Worm (Caenorhabditis elegans) whole organism, early embryonic: ENCODE measurements around the gene rnh-1.2.

Source experiments
- B0310.2 ChIP-seq: sonication (generic microtip); optimal IDR thresholded peaks from 2 replicates; lab custom pipeline; 2016; ENCODE audit warnings: mild to moderate bottlenecking, missing genetic modification characterization, missing compliant biosample characterization
- F13C5.2 ChIP-seq: sonication (generic microtip); optimal IDR thresholded peaks from 2 replicates; lab custom pipeline; 2017; ENCODE audit warnings: mild to moderate bottlenecking, missing genetic modification characterization, inconsistent platforms, missing compliant biosample characterization
- aly-1 ChIP-seq: sonication (generic microtip); optimal IDR thresholded peaks from 2 replicates; lab custom pipeline; 2016; ENCODE audit warnings: missing genetic modification characterization, missing compliant biosample characterization
- ama-1 ChIP-seq: fragments of 150-350 bp; optimal IDR thresholded peaks from 2 replicates; lab custom pipeline; 2014
- ceh-13 ChIP-seq: fragments of 200-800 bp; sonication (Bioruptor generic); optimal IDR thresholded peaks from 2 replicates; lab custom pipeline; 2018; ENCODE audit warnings: mild to moderate bottlenecking, missing genetic modification characterization, missing compliant biosample characterization
- ceh-36 ChIP-seq: sonication (generic microtip); optimal IDR thresholded peaks from 2 replicates; lab custom pipeline; 2016; ENCODE audit warnings: missing genetic modification characterization, inconsistent platforms, missing compliant biosample characterization
- ets-7 ChIP-seq: sonication (generic microtip); optimal IDR thresholded peaks from 2 replicates; lab custom pipeline; 2016; ENCODE audit warnings: missing genotype, missing genetic modification characterization, missing compliant biosample characterization
- flt-1 ChIP-seq: fragments of 200-800 bp; sonication (Bioruptor generic); IDR thresholded peaks from 2 replicates; pipeline ENCODE4 v1.3.6; 2022; ENCODE audit warnings: missing genetic modification characterization, missing compliant biosample characterization
- hmbx-1 ChIP-seq: sonication (generic microtip); optimal IDR thresholded peaks from 2 replicates; lab custom pipeline; 2016; ENCODE audit warnings: mild to moderate bottlenecking, missing genetic modification characterization, missing compliant biosample characterization
- hmg-4 ChIP-seq: fragments of 200-800 bp; sonication (Bioruptor generic); optimal IDR thresholded peaks from 2 replicates; lab custom pipeline; 2018; ENCODE audit warnings: mild to moderate bottlenecking, missing genetic modification characterization, missing compliant biosample characterization
- hnd-1 ChIP-seq: sonication (generic microtip); optimal IDR thresholded peaks from 2 replicates; lab custom pipeline; 2016; ENCODE audit warnings: missing genetic modification characterization, missing compliant biosample characterization
- pes-1 ChIP-seq: fragments of 200-800 bp; sonication (Bioruptor generic); IDR thresholded peaks from 2 replicates; pipeline ENCODE4 v1.3.6; 2022; ENCODE audit warnings: missing genetic modification reagents, missing genetic modification characterization, missing compliant biosample characterization
- scrt-1 ChIP-seq: fragments of 200-800 bp; sonication (Bioruptor generic); IDR thresholded peaks from 2 replicates; pipeline ENCODE4 v1.3.6; 2022; ENCODE audit warnings: missing genetic modification characterization, missing compliant biosample characterization
- sea-1 ChIP-seq: fragments of 200-800 bp; sonication (Bioruptor generic); conservative IDR thresholded peaks from 2 replicates; pipeline ENCODE4 v1.3.6; 2022; ENCODE audit warnings: missing genetic modification characterization, missing compliant biosample characterization
- tbx-11 ChIP-seq: fragments of 200-800 bp; sonication (Bioruptor generic); IDR thresholded peaks from 2 replicates; pipeline ENCODE4 v1.3.6; 2022; ENCODE audit warnings: missing genetic modification characterization, missing compliant biosample characterization
- tbx-37 ChIP-seq: fragments of 200-800 bp; sonication (Bioruptor generic); conservative IDR thresholded peaks from 2 replicates; pipeline ENCODE4 v1.3.6; 2022; ENCODE audit warnings: missing genetic modification reagents, missing genetic modification characterization, missing compliant biosample characterization
- tra-4 ChIP-seq: sonication (generic microtip); optimal IDR thresholded peaks from 2 replicates; lab custom pipeline; 2017; ENCODE audit warnings: missing genetic modification characterization, missing compliant biosample characterization

The rnh-1.2 gene

ce11 chrII:9833855-9834254 is 8.0 kb downstream of the rnh-1.2 start, which contains the start of gene ZK938.3:
ZK938.3 (minus strand) TSS chrII:9833955.
- TF ChIP-seq ama-1 (lab: Kevin White, UChicago): no peak
- TF ChIP-seq ceh-36 (tag; lab: Kevin White, UChicago): no peak
- TF ChIP-seq B0310.2: no peak
- no peak for TF ChIP-seq ets-7 (tag; lab: Kevin White, UChicago)
- no peak for TF ChIP-seq flt-1 (GFP tag; lab: Robert Waterston, UW)
- TF ChIP-seq sea-1: no peak
- no peak for TF ChIP-seq ceh-13 (GFP tag; lab: Kevin White, UChicago)
- TF ChIP-seq tbx-37: no peak
- TF ChIP-seq pes-1 (GFP tag; lab: Robert Waterston, UW): no peak
- no peak for TF ChIP-seq scrt-1 (GFP tag; lab: Robert Waterston, UW)
- no peak for TF ChIP-seq hmbx-1 (tag; lab: Kevin White, UChicago)
- TF ChIP-seq F13C5.2 (tag; lab: Kevin White, UChicago): no peak
- no peak for TF ChIP-seq aly-1
- TF ChIP-seq hnd-1: no peak
- no peak for TF ChIP-seq hmg-4
- TF ChIP-seq tra-4: no peak
- TF ChIP-seq tbx-11 (GFP tag; lab: Robert Waterston, UW): no peak

- TF ChIP-seq hmbx-1 (tag; lab: Kevin White, UChicago): no peak
- no peak for TF ChIP-seq ets-7 (tag; lab: Kevin White, UChicago)
- TF ChIP-seq sea-1: no peak
- TF ChIP-seq ama-1 (lab: Kevin White, UChicago): no peak
These were observed 10.8 kb downstream of the rnh-1.2 start, which contains the start of gene ZK938.12 for ce11 chrII:9831033-9831432. ZK938.12 (plus strand) TSS chrII:9831333.

- TF ChIP-seq tbx-11 (GFP tag; lab: Robert Waterston, UW) (no peak), sea-1 (no peak), tra-4 (no peak), ets-7 (tag; lab: Kevin White, UChicago) (no peak), hmg-4 (no peak), scrt-1 (GFP tag; lab: Robert Waterston, UW) (no peak), hmbx-1 (tag; lab: Kevin White, UChicago) (no peak), aly-1 (no peak), tbx-37 (no peak), ceh-36 (tag; lab: Kevin White, UChicago) (no peak), ama-1 (lab: Kevin White, UChicago) (no peak), flt-1 (GFP tag; lab: Robert Waterston, UW) (no peak), hnd-1 (no peak), B0310.2 (no peak), ceh-13 (GFP tag; lab: Kevin White, UChicago) (no peak), pes-1 (GFP tag; lab: Robert Waterston, UW) (no peak)
These were observed 12.7 kb downstream of the rnh-1.2 start, which contains the start of gene ZK938.1 for ce11 chrII:9829108-9829507. ZK938.1 (plus strand) TSS chrII:9829408.

ce11 chrII:9828502-9828901 is 13.3 kb downstream of the rnh-1.2 start:
- TF ChIP-seq ceh-13 (GFP tag; lab: Kevin White, UChicago): no peak

- no peak for TF ChIP-seq hnd-1
- no peak for TF ChIP-seq tbx-11 (GFP tag; lab: Robert Waterston, UW)
These were observed 14.0 kb downstream of the rnh-1.2 start, which contains the start of gene eyg-1 for ce11 chrII:9827852-9828251. eyg-1 (minus strand) TSS chrII:9827952.

- TF ChIP-seq F13C5.2 (tag; lab: Kevin White, UChicago): no peak
- TF ChIP-seq hnd-1: no peak
- no peak for TF ChIP-seq tra-4
- TF ChIP-seq sea-1: no peak
- no peak for TF ChIP-seq scrt-1 (GFP tag; lab: Robert Waterston, UW)
- TF ChIP-seq pes-1 (GFP tag; lab: Robert Waterston, UW): no peak
- no peak for TF ChIP-seq tbx-11 (GFP tag; lab: Robert Waterston, UW)
- no peak for TF ChIP-seq tbx-37
- TF ChIP-seq aly-1: no peak
These were observed 14.9 kb downstream of the rnh-1.2 start for ce11 chrII:9826946-9827345.

- TF ChIP-seq ets-7 (tag; lab: Kevin White, UChicago) (no peak), hmbx-1 (tag; lab: Kevin White, UChicago) (no peak), sea-1 (no peak)
These were observed 34.3 kb downstream of the rnh-1.2 start, which contains the start of gene cyp-13A8 for ce11 chrII:9807519-9807972. cyp-13A8 (minus strand) TSS chrII:9807569.

ce11 chrII:9803320-9803719 is 38.5 kb downstream of the rnh-1.2 start, which contains the start of gene cyp-13A7:
cyp-13A7 (plus strand) TSS chrII:9803620.
- TF ChIP-seq sea-1 (no peak), tbx-37 (no peak), scrt-1 (GFP tag; lab: Robert Waterston, UW) (no peak), hmg-4 (no peak), aly-1 (no peak), hnd-1 (no peak)

ce11 chrII:9802642-9803041 is 39.2 kb downstream of the rnh-1.2 start, which contains the start of gene cyp-13A6:
cyp-13A6 (minus strand) TSS chrII:9802821.
- TF ChIP-seq ceh-36 (tag; lab: Kevin White, UChicago) (no peak), F13C5.2 (tag; lab: Kevin White, UChicago) (no peak), hmg-4 (no peak), hmbx-1 (tag; lab: Kevin White, UChicago) (no peak), sea-1 (no peak), tra-4 (no peak), ets-7 (tag; lab: Kevin White, UChicago) (no peak), aly-1 (no peak), ceh-13 (GFP tag; lab: Kevin White, UChicago) (no peak)
